Worm (Caenorhabditis elegans): ENCODE results near the gene tbx-37.

DNA sequence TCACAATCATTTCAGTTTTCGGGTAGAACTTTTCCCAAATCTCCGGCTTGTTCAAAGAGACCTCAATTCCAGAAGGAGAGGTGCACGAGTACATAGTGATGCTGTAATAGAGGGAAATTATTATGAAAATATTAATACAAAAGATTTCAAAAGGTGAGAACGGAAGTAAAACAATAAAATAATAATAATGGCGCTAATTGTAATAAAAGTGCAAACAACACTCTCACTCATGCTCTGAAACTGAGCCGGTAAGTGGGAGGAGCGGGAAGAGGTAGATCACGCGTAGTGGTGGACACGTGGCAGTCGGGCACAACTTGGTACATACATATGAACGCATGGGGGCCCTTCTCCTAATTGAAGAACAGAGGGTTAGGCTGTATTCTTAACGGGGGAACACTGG is at the start of gene tbx-37:
- TF ChIP-seq nhr-2 (tag; optimal IDR thresholded peaks at IDR 0.05) (no peak), unc-62 (GFP tag; optimal IDR thresholded peaks at IDR 0.05) (no peak), sptf-1 (tag; optimal IDR thresholded peaks at IDR 0.05) (no peak), unc-39 (tag; optimal IDR thresholded peaks at IDR 0.05) (no peak), nhr-12 (tag; optimal IDR thresholded peaks at IDR 0.05) (no peak), ces-1 (GFP tag; optimal IDR thresholded peaks at IDR 0.05) (no peak), lin-13 (tag; optimal IDR thresholded peaks at IDR 0.05) (no peak), ztf-11 (tag; optimal IDR thresholded peaks at IDR 0.05) (no peak), lin-32 (GFP tag; optimal IDR thresholded peaks at IDR 0.05) (no peak), nhr-237 (tag; optimal IDR thresholded peaks at IDR 0.05) (no peak), nhr-28 (tag; optimal IDR thresholded peaks at IDR 0.05) (no peak), zip-8 (tag; optimal IDR thresholded peaks at IDR 0.05) (no peak), mep-1 (tag; optimal IDR thresholded peaks at IDR 0.05) (no peak), elt-1 (tag; optimal IDR thresholded peaks at IDR 0.05; ENCODE audit: borderline replicate concordance, insufficient read depth) (no peak)
